Worm (Caenorhabditis elegans) whole organism, late embryonic: ENCODE data around the gene srz-97.
A peak's percentile ranks its signal among the peaks of the same experiment; 100 is the strongest.

Experiments
- C08G9.2 ChIP-seq: sonication (generic microtip); optimal IDR thresholded peaks from 2 replicates; lab custom pipeline; 2016; ENCODE audit warnings: mild to moderate bottlenecking, missing genetic modification characterization, moderate library complexity, missing compliant biosample characterization
- F13H6.1 ChIP-seq: sonication (generic microtip); optimal IDR thresholded peaks from 2 replicates; lab custom pipeline; 2016; ENCODE audit warnings: missing genetic modification characterization, missing compliant biosample characterization
- K09A11.1 ChIP-seq: sonication (generic microtip); optimal IDR thresholded peaks from 2 replicates; lab custom pipeline; 2017; ENCODE audit warnings: antibody characterized with exemption, mild to moderate bottlenecking, missing genetic modification characterization, missing compliant biosample characterization; ENCODE audit not compliant: insufficient read depth
- T23F11.4 ChIP-seq: fragments of 200-800 bp; sonication (Bioruptor generic); optimal IDR thresholded peaks from 2 replicates; lab custom pipeline; 2018; ENCODE audit warnings: mild to moderate bottlenecking, missing genetic modification characterization, missing compliant biosample characterization
- Y22D7AL.16 ChIP-seq: sonication (generic microtip); optimal IDR thresholded peaks from 2 replicates; lab custom pipeline; 2016; ENCODE audit warnings: missing genetic modification characterization, missing compliant biosample characterization
- ahr-1 ChIP-seq: sonication (generic microtip); optimal IDR thresholded peaks from 2 replicates; lab custom pipeline; 2016; ENCODE audit warnings: missing genetic modification characterization, missing compliant biosample characterization
- ama-1 ChIP-seq: fragments of 150-350 bp; optimal IDR thresholded peaks from 2 replicates; lab custom pipeline; 2014
- ceh-14 ChIP-seq: sonication (generic microtip); optimal IDR thresholded peaks from 2 replicates; lab custom pipeline; 2016; ENCODE audit warnings: missing genotype, missing genetic modification characterization, missing compliant biosample characterization
- ceh-18 ChIP-seq: sonication (generic microtip); optimal IDR thresholded peaks from 2 replicates; lab custom pipeline; 2016; ENCODE audit warnings: missing genetic modification characterization, missing compliant biosample characterization
- ceh-22 ChIP-seq: sonication (generic microtip); optimal IDR thresholded peaks from 2 replicates; lab custom pipeline; 2017; ENCODE audit warnings: missing biosample characterization, missing genetic modification characterization
- ceh-24 ChIP-seq: sonication (generic microtip); optimal IDR thresholded peaks from 2 replicates; lab custom pipeline; 2016; ENCODE audit warnings: mild to moderate bottlenecking, missing genetic modification characterization, missing compliant biosample characterization
- ceh-48 ChIP-seq: sonication (generic microtip); optimal IDR thresholded peaks from 2 replicates; lab custom pipeline; 2016; ENCODE audit warnings: missing genetic modification characterization, inconsistent platforms, missing compliant biosample characterization
- dmd-4 ChIP-seq: sonication (generic microtip); optimal IDR thresholded peaks from 2 replicates; lab custom pipeline; 2016; ENCODE audit warnings: borderline replicate concordance, missing genetic modification characterization, missing compliant biosample characterization
- elt-4 ChIP-seq: sonication (generic microtip); optimal IDR thresholded peaks from 2 replicates; lab custom pipeline; 2016; ENCODE audit warnings: missing genetic modification characterization, missing compliant biosample characterization
- eyg-1 ChIP-seq: sonication (generic microtip); optimal IDR thresholded peaks from 2 replicates; lab custom pipeline; 2016; ENCODE audit warnings: missing genotype, missing genetic modification characterization, missing compliant biosample characterization
- fax-1 ChIP-seq: sonication (generic microtip); optimal IDR thresholded peaks from 2 replicates; lab custom pipeline; 2016; ENCODE audit warnings: missing genotype, missing genetic modification characterization, missing compliant biosample characterization
- fkh-10 ChIP-seq: fragments of 150-350 bp; optimal IDR thresholded peaks from 2 replicates; lab custom pipeline; 2014; ENCODE audit warnings: missing biosample characterization, missing genetic modification reagents, missing genetic modification characterization
- fkh-6 ChIP-seq: sonication (generic microtip); optimal IDR thresholded peaks from 2 replicates; lab custom pipeline; 2016; ENCODE audit warnings: missing genetic modification characterization, missing compliant biosample characterization
- gmeb-2 ChIP-seq: sonication (generic microtip); optimal IDR thresholded peaks from 2 replicates; lab custom pipeline; 2016; ENCODE audit warnings: missing genetic modification characterization, inconsistent platforms, missing compliant biosample characterization
- hlh-30 ChIP-seq: sonication (generic microtip); optimal IDR thresholded peaks from 2 replicates; lab custom pipeline; 2017; ENCODE audit warnings: antibody characterized with exemption, missing genetic modification characterization, missing compliant biosample characterization; ENCODE audit not compliant: insufficient read depth
- hlh-6 ChIP-seq: sonication (generic microtip); optimal IDR thresholded peaks from 2 replicates; lab custom pipeline; 2016; ENCODE audit warnings: missing genotype, missing genetic modification characterization, missing compliant biosample characterization
- hlh-8 ChIP-seq: sonication (generic microtip); optimal IDR thresholded peaks from 2 replicates; lab custom pipeline; 2016; ENCODE audit warnings: missing genotype, missing genetic modification characterization, missing compliant biosample characterization
- lim-6 ChIP-seq: sonication (generic microtip); optimal IDR thresholded peaks from 2 replicates; lab custom pipeline; 2016; ENCODE audit warnings: missing genetic modification characterization, missing compliant biosample characterization
- lin-11 ChIP-seq: fragments of 200-800 bp; sonication (Bioruptor generic); optimal IDR thresholded peaks from 2 replicates; lab custom pipeline; 2018; ENCODE audit warnings: mild to moderate bottlenecking, missing genetic modification characterization, missing compliant biosample characterization
- mec-3 ChIP-seq: sonication (generic microtip); optimal IDR thresholded peaks from 2 replicates; lab custom pipeline; 2016; ENCODE audit warnings: borderline replicate concordance, missing genetic modification characterization, missing compliant biosample characterization
- nfya-1 ChIP-seq: sonication (generic microtip); optimal IDR thresholded peaks from 2 replicates; lab custom pipeline; 2017; ENCODE audit warnings: missing genetic modification characterization, mild to moderate bottlenecking, missing compliant biosample characterization, antibody characterized with exemption, moderate library complexity
- nhr-11 ChIP-seq: fragments of 150-350 bp; optimal IDR thresholded peaks from 2 replicates; lab custom pipeline; 2014; ENCODE audit warnings: missing biosample characterization, missing genetic modification characterization
- npax-4 ChIP-seq: sonication (generic microtip); optimal IDR thresholded peaks from 2 replicates; lab custom pipeline; 2016; ENCODE audit warnings: missing genetic modification characterization, missing compliant biosample characterization
- odd-2 ChIP-seq: sonication (generic microtip); optimal IDR thresholded peaks from 2 replicates; lab custom pipeline; 2017; ENCODE audit warnings: antibody characterized with exemption, mild to moderate bottlenecking, missing genetic modification characterization, missing compliant biosample characterization
- pax-1 ChIP-seq: fragments of 150-350 bp; optimal IDR thresholded peaks from 2 replicates; lab custom pipeline; 2014; ENCODE audit warnings: missing biosample characterization, missing genetic modification characterization
- pha-4 ChIP-seq: fragments of 150-350 bp; optimal IDR thresholded peaks from 2 replicates; lab custom pipeline; 2018; ENCODE audit warnings: missing biosample characterization, missing genetic modification reagents, missing genetic modification characterization
- pqm-1 ChIP-seq: sonication (generic microtip); optimal IDR thresholded peaks from 2 replicates; lab custom pipeline; 2016; ENCODE audit warnings: missing genetic modification characterization, missing compliant biosample characterization
- pros-1 ChIP-seq: fragments of 150-350 bp; optimal IDR thresholded peaks from 2 replicates; lab custom pipeline; 2014; ENCODE audit warnings: missing biosample characterization, missing genetic modification reagents, missing genetic modification characterization
- ref-2 ChIP-seq: sonication (generic microtip); optimal IDR thresholded peaks from 2 replicates; lab custom pipeline; 2016; ENCODE audit warnings: missing genetic modification characterization, missing compliant biosample characterization
- sdc-2 ChIP-seq: sonication (generic microtip); optimal IDR thresholded peaks from 2 replicates; lab custom pipeline; 2016; ENCODE audit warnings: missing genotype, missing genetic modification characterization, missing compliant biosample characterization
- sox-2 ChIP-seq: fragments of 200-800 bp; sonication (Bioruptor generic); IDR thresholded peaks from 2 replicates; pipeline ENCODE4 v1.3.6; 2022; ENCODE audit warnings: missing genetic modification reagents, missing genetic modification characterization, missing compliant biosample characterization
- sox-4 ChIP-seq: sonication (generic microtip); optimal IDR thresholded peaks from 2 replicates; lab custom pipeline; 2017; ENCODE audit warnings: mild to moderate bottlenecking, missing genetic modification characterization, inconsistent platforms, missing compliant biosample characterization
- syd-9 ChIP-seq: sonication (generic microtip); optimal IDR thresholded peaks from 2 replicates; lab custom pipeline; 2016; ENCODE audit warnings: mild to moderate bottlenecking, missing genetic modification characterization, moderate library complexity, missing compliant biosample characterization
- tbx-2 ChIP-seq: sonication (generic microtip); optimal IDR thresholded peaks from 2 replicates; lab custom pipeline; 2016; ENCODE audit warnings: missing genetic modification characterization, missing compliant biosample characterization
- tbx-7 ChIP-seq: sonication (generic microtip); optimal IDR thresholded peaks from 2 replicates; lab custom pipeline; 2016; ENCODE audit warnings: missing genotype, missing genetic modification characterization, missing compliant biosample characterization
- ttx-3 ChIP-seq: sonication (generic microtip); optimal IDR thresholded peaks from 2 replicates; lab custom pipeline; 2016; ENCODE audit warnings: missing genetic modification reagents, missing genetic modification characterization, missing compliant biosample characterization
- unc-42 ChIP-seq: sonication (generic microtip); optimal IDR thresholded peaks from 2 replicates; lab custom pipeline; 2016; ENCODE audit warnings: missing genotype, missing genetic modification characterization, missing compliant biosample characterization
- unc-55 ChIP-seq: sonication (generic microtip); optimal IDR thresholded peaks from 2 replicates; lab custom pipeline; 2017; ENCODE audit warnings: missing biosample characterization, missing genetic modification reagents, missing genetic modification characterization
- unc-86 ChIP-seq: sonication (generic microtip); optimal IDR thresholded peaks from 2 replicates; lab custom pipeline; 2016; ENCODE audit warnings: missing genetic modification characterization, missing compliant biosample characterization
- zip-5 ChIP-seq: sonication (generic microtip); optimal IDR thresholded peaks from 2 replicates; lab custom pipeline; 2016; ENCODE audit warnings: missing genetic modification characterization, missing compliant biosample characterization
- ztf-16 ChIP-seq: sonication (generic microtip); optimal IDR thresholded peaks from 2 replicates; lab custom pipeline; 2017; ENCODE audit warnings: missing genetic modification characterization, missing compliant biosample characterization

The srz-97 gene

DNA sequence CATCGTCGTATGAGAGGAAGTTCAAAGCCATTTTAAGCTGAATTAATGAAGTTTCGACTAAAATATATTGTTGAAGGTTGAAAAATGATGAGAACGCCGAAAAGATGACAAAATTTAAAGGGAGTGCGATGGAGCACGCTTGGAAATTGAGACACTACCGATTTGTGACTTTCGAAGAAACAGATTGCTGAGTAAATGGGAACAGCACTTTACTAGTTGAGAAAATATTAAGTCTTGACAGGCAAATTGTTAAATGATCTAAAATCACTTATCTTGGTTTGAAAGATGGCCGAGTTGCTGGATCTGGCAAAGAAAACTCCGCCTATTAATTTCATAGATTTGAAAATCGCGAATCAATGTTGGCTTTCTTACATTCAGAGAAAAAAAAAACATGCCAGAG is 44.8 kb downstream of the srz-97 start, which contains the start of gene rpoa-12 (continued):
- TF ChIP-seq sdc-2: no peak
- no peak for TF ChIP-seq sox-4
- no peak for TF ChIP-seq T23F11.4
- peak; percentile 54 for TF ChIP-seq zip-5 (tag; lab: Kevin White, UChicago)
- TF ChIP-seq dmd-4 (tag; lab: Kevin White, UChicago): peak; percentile 5
- TF ChIP-seq sox-2 (GFP tag; lab: Robert Waterston, UW): no peak
- no peak for TF ChIP-seq syd-9 (tag; lab: Kevin White, UChicago)
- no peak for TF ChIP-seq F13H6.1 (tag; lab: Kevin White, UChicago)
- no peak for TF ChIP-seq pax-1 (tag; lab: Kevin White, UChicago)
- TF ChIP-seq tbx-2: peak; percentile 76
- peak; percentile 69 for TF ChIP-seq tbx-7 (tag; lab: Kevin White, UChicago)
- no peak for TF ChIP-seq ztf-16 (tag; lab: Kevin White, UChicago)
- no peak for TF ChIP-seq gmeb-2
- no peak for TF ChIP-seq odd-2 (tag; lab: Kevin White, UChicago)
- TF ChIP-seq ceh-18 (tag; lab: Kevin White, UChicago): peak; percentile 16
- no peak for TF ChIP-seq mec-3 (tag; lab: Kevin White, UChicago)
- no peak for TF ChIP-seq npax-4 (tag; lab: Kevin White, UChicago)
- no peak for TF ChIP-seq unc-55 (GFP tag; lab: Kevin White, UChicago)
- TF ChIP-seq lin-11 (tag; lab: Kevin White, UChicago): no peak
- peak; percentile 21 for TF ChIP-seq pqm-1
- peak; percentile 22 for TF ChIP-seq ceh-14 (tag; lab: Kevin White, UChicago)
- no peak for TF ChIP-seq ttx-3
- TF ChIP-seq hlh-6 (tag; lab: Kevin White, UChicago): no peak
- TF ChIP-seq pha-4 (tag; lab: Kevin White, UChicago): no peak

DNA sequence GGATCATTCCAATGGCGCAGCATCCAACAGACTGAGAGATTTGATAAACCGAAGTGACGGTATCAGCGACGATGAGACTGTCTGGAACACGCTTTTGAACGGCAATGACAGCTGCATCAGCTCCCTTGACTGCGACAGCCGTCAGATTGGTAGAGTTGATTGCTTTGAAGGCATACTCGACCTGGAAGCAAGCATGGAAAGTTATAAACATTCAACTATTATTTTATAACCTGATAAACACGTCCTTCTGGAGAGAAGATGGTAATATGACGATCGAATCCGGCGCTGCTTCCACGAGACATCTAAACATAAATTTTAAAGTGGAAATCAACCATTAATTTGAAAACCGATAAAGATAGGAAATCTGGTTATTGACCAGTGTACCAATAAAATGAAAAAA is 45.7 kb downstream of the srz-97 start, which contains the start of gene pas-1:
pas-1 (minus strand) TSS at position 302 of the 400 bp plus-strand sequence.
- TF ChIP-seq lin-11 (tag; lab: Kevin White, UChicago): no peak

DNA sequence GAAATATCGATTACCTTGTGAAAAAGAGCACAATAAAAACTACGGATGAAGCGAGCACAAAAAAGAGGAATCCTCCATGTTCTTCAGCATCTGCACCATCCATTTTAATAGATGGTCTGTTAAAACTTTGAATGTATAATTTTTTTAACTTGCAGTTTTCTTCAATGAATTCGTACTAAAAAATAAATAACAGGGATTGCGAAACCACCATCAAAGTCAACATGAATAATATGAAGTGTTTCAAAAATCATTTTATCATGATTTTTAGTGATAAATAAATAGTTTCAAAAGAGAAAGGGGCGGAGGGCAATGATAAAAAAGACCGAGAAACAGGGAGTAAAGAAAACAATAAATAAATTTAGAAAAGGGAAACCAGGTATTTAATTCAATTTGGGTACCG is 46.7 kb downstream of the srz-97 start, which contains the start of gene dhs-22:
dhs-22 (minus strand) TSS at position 116 of the 400 bp plus-strand sequence.
- no peak for TF ChIP-seq nhr-11 (tag; lab: Kevin White, UChicago)
- TF ChIP-seq F13H6.1 (tag; lab: Kevin White, UChicago): no peak
- no peak for TF ChIP-seq hlh-30 (tag; lab: Kevin White, UChicago)
- no peak for TF ChIP-seq K09A11.1
- no peak for TF ChIP-seq ama-1

- TF ChIP-seq ceh-18 (tag; lab: Kevin White, UChicago) (no peak), dmd-4 (tag; lab: Kevin White, UChicago) (no peak), sdc-2 (no peak), ceh-24 (no peak), pax-1 (tag; lab: Kevin White, UChicago) (no peak), gmeb-2 (no peak), lin-11 (tag; lab: Kevin White, UChicago) (no peak), fkh-6 (tag; lab: Kevin White, UChicago) (no peak), pros-1 (tag; lab: Kevin White, UChicago) (no peak), ttx-3 (no peak), sox-2 (GFP tag; lab: Robert Waterston, UW) (no peak), unc-86 (tag; lab: Kevin White, UChicago) (no peak), nfya-1 (tag; lab: Kevin White, UChicago) (no peak), C08G9.2 (tag; lab: Kevin White, UChicago) (no peak)
These were observed 48.2 kb downstream of the srz-97 start for ce11 chrV:14419855-14420254.

DNA sequence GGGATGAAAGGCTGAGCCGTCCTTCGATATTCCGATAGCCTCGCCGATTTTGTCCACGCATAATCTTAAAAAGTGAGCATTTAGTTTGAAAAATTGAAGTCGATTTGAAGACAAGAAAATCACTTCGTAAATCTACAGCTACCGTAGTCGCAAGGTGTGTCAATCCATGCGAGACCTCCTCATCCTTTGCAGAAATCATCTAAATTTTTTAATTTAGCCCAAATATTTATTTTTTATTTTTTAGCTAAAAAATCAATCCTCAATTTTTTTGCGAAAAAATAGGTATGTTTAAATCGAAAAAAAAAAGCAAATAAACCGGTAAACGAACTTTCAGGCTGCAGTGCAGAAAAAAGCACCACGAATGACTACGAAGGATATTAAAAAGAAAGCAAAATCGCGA is 50.3 kb downstream of the srz-97 start, which contains the start of the genes nxf-2 and set-31:
nxf-2 (minus strand) TSS at position 101 of the 400 bp plus-strand sequence.
set-31 (plus strand) TSS at position 169 of the 400 bp plus-strand sequence.
- no peak for TF ChIP-seq fax-1 (tag; lab: Kevin White, UChicago)
- no peak for TF ChIP-seq nhr-11 (tag; lab: Kevin White, UChicago)
- no peak for TF ChIP-seq unc-42 (tag; lab: Kevin White, UChicago)
- no peak for TF ChIP-seq elt-4
- no peak for TF ChIP-seq ref-2 (tag; lab: Kevin White, UChicago)
- TF ChIP-seq eyg-1: no peak
- TF ChIP-seq fkh-10 (GFP tag; lab: Kevin White, UChicago): no peak
- TF ChIP-seq sox-4: no peak
- TF ChIP-seq ceh-48 (tag; lab: Kevin White, UChicago): no peak
- TF ChIP-seq ahr-1 (tag; lab: Kevin White, UChicago): no peak
- TF ChIP-seq Y22D7AL.16 (tag; lab: Kevin White, UChicago): no peak
- TF ChIP-seq lim-6: no peak
- no peak for TF ChIP-seq ceh-22
- TF ChIP-seq tbx-2: no peak
- no peak for TF ChIP-seq hlh-8 (tag; lab: Kevin White, UChicago)
- TF ChIP-seq pros-1 (tag; lab: Kevin White, UChicago): no peak
